Fruit fly (Drosophila melanogaster) whole organism, wandering third instar larva: ENCODE measurements around the gene tal-AA.

ENCODE experiments used
- Abd-B ChIP-seq: fragments of >200 bp; optimal IDR thresholded peaks from 2 replicates; lab custom pipeline; 2017; ENCODE audit warnings: missing biosample characterization, missing genetic modification characterization
- CG32264 ChIP-seq: fragments of 200-800 bp; sonication (Bioruptor generic); optimal IDR thresholded peaks from 2 replicates; lab custom pipeline; 2016; ENCODE audit warnings: missing biosample characterization, missing genetic modification characterization
- CG9705 ChIP-seq: fragments of 200-800 bp; sonication (Bioruptor generic); optimal IDR thresholded peaks from 2 replicates; lab custom pipeline; 2018; ENCODE audit warnings: missing biosample characterization, mild to moderate bottlenecking, missing genetic modification characterization
- CrebA ChIP-seq: fragments of 200-800 bp; sonication (Bioruptor generic); optimal IDR thresholded peaks from 2 replicates; lab custom pipeline; 2016; ENCODE audit warnings: missing biosample characterization, mild to moderate bottlenecking, missing genetic modification characterization, borderline replicate concordance
- Dfd ChIP-seq: fragments of >200 bp; optimal IDR thresholded peaks from 2 replicates; lab custom pipeline; 2017; ENCODE audit warnings: missing biosample characterization, missing genetic modification characterization
- GATAd ChIP-seq: sonication (Bioruptor generic); optimal IDR thresholded peaks from 2 replicates; lab custom pipeline; 2016; ENCODE audit warnings: missing biosample characterization, missing genetic modification characterization
- HLH106 ChIP-seq: fragments of 200-800 bp; optimal IDR thresholded peaks from 3 replicates; lab custom pipeline; 2019; ENCODE audit warnings: missing biosample characterization, mild to moderate bottlenecking, missing genetic modification characterization, moderate library complexity
- Hnf4 ChIP-seq: fragments of 200-800 bp; sonication (Bioruptor generic); optimal IDR thresholded peaks from 2 replicates; lab custom pipeline; 2016; ENCODE audit warnings: missing biosample characterization, mild to moderate bottlenecking, missing genetic modification characterization
- Hr78 ChIP-seq: fragments of >200 bp; optimal IDR thresholded peaks from 2 replicates; lab custom pipeline; 2017; ENCODE audit warnings: missing biosample characterization, missing genetic modification characterization
- Hr83 ChIP-seq: fragments of 200-300 bp; sonication (Bioruptor generic); optimal IDR thresholded peaks from 2 replicates; lab custom pipeline; 2016; ENCODE audit warnings: missing biosample characterization, mild to moderate bottlenecking, missing genetic modification characterization, moderate library complexity; ENCODE audit not compliant: poor library complexity, severe bottlenecking
- Jra ChIP-seq: sonication (Bioruptor generic); optimal IDR thresholded peaks from 2 replicates; lab custom pipeline; 2016; ENCODE audit warnings: missing biosample characterization, missing genetic modification characterization
- Myc ChIP-seq: fragments of >200 bp; optimal IDR thresholded peaks from 2 replicates; lab custom pipeline; 2017
- N ChIP-seq: fragments of >200 bp; optimal IDR thresholded peaks from 2 replicates; lab custom pipeline; 2018; ENCODE audit warnings: missing biosample characterization, missing external identifiers, missing genetic modification characterization
- OdsH ChIP-seq: fragments of 200-800 bp; sonication (Bioruptor generic); optimal IDR thresholded peaks from 2 replicates; lab custom pipeline; 2016; ENCODE audit warnings: missing biosample characterization, mild to moderate bottlenecking, missing genetic modification characterization
- Rel ChIP-seq, 2 experiments: fragments of 200-800 bp; sonication (Bioruptor generic) in 1 of 2; optimal IDR thresholded peaks; 2 replicates in 1 of 2; 3 replicates in 1 of 2; lab custom pipeline; 2016 to 2019; ENCODE audit warnings: mild to moderate bottlenecking in 2 of 2, missing biosample characterization in 2 of 2, missing genetic modification characterization in 2 of 2, moderate library complexity in 1 of 2
- Sp1 ChIP-seq: fragments of 200-800 bp; sonication (Bioruptor generic); optimal IDR thresholded peaks from 3 replicates; lab custom pipeline; 2019; ENCODE audit warnings: missing biosample characterization, mild to moderate bottlenecking, missing genetic modification characterization, moderate library complexity
- Vsx2 ChIP-seq: fragments of 200-300, 225-300 bp; sonication (Bioruptor generic); optimal IDR thresholded peaks from 2 replicates; lab custom pipeline; 2018; ENCODE audit warnings: missing biosample characterization, missing genetic modification characterization; ENCODE audit not compliant: partially characterized antibody
- br ChIP-seq: fragments of 200-800 bp; sonication (Bioruptor generic); optimal IDR thresholded peaks from 2 replicates; lab custom pipeline; 2016; ENCODE audit warnings: missing biosample characterization, missing genetic modification characterization
- brk ChIP-seq: fragments of 200-800 bp; sonication (Bioruptor generic); optimal IDR thresholded peaks from 2 replicates; lab custom pipeline; 2016; ENCODE audit warnings: missing biosample characterization, mild to moderate bottlenecking, missing genetic modification characterization
- dl ChIP-seq, 2 experiments: fragments of 175-275, 200-275 bp in 1 of 2; fragments of 200-275 bp in 1 of 2; sonication (Bioruptor generic); optimal IDR thresholded peaks; lab custom pipeline; 2018; ENCODE audit warnings: mild to moderate bottlenecking in 2 of 2, missing biosample characterization in 2 of 2, missing genetic modification characterization in 2 of 2, moderate library complexity in 2 of 2; ENCODE audit not compliant: partially characterized antibody in 2 of 2, insufficient read depth in 1 of 2
- dmrt93B ChIP-seq: fragments of 200-800 bp; sonication (Bioruptor generic); optimal IDR thresholded peaks from 2 replicates; lab custom pipeline; 2018; ENCODE audit warnings: missing biosample characterization, mild to moderate bottlenecking, missing genetic modification characterization
- dsf ChIP-seq: sonication (Bioruptor generic); optimal IDR thresholded peaks from 2 replicates; lab custom pipeline; 2016; ENCODE audit warnings: missing biosample characterization, missing genetic modification characterization, borderline replicate concordance
- ey ChIP-seq: fragments of 200-800 bp; sonication (Bioruptor generic); optimal IDR thresholded peaks from 2 replicates; lab custom pipeline; 2016; ENCODE audit warnings: missing biosample characterization, missing genetic modification characterization
- foxo ChIP-seq, 2 experiments: fragments of 200-800 bp; sonication (Bioruptor generic); optimal IDR thresholded peaks; 2 replicates in 1 of 2; 3 replicates in 1 of 2; lab custom pipeline; 2016 to 2017; ENCODE audit warnings: missing biosample characterization in 2 of 2, missing genetic modification characterization in 2 of 2
- fru ChIP-seq: fragments of 200-800 bp; sonication (Bioruptor generic); optimal IDR thresholded peaks from 3 replicates; lab custom pipeline; 2016; ENCODE audit warnings: missing biosample characterization, mild to moderate bottlenecking, missing genetic modification characterization
- h ChIP-seq: fragments of 200-800 bp; sonication (Bioruptor generic); optimal IDR thresholded peaks from 3 replicates; lab custom pipeline; 2016; ENCODE audit warnings: missing biosample characterization, mild to moderate bottlenecking, missing genetic modification characterization
- pan ChIP-seq: fragments of >200 bp; optimal IDR thresholded peaks from 2 replicates; lab custom pipeline; 2017
- psq ChIP-seq: fragments of 200-800 bp; sonication (Bioruptor generic); optimal IDR thresholded peaks from 3 replicates; lab custom pipeline; 2017; ENCODE audit warnings: missing biosample characterization, mild to moderate bottlenecking, missing genetic modification characterization, moderate library complexity
- rgr ChIP-seq: fragments of 200-800 bp; sonication (Bioruptor generic); optimal IDR thresholded peaks from 3 replicates; lab custom pipeline; 2016; ENCODE audit warnings: missing biosample characterization, mild to moderate bottlenecking, missing genetic modification characterization
- sage ChIP-seq: fragments of 200-800 bp; sonication (Bioruptor generic); optimal IDR thresholded peaks from 2 replicates; lab custom pipeline; 2016; ENCODE audit warnings: missing biosample characterization, mild to moderate bottlenecking, missing genetic modification characterization
- tai ChIP-seq: sonication (Bioruptor generic); optimal IDR thresholded peaks from 2 replicates; lab custom pipeline; 2016; ENCODE audit warnings: missing biosample characterization, missing genetic modification characterization
- usp ChIP-seq: fragments of >200 bp; optimal IDR thresholded peaks from 2 replicates; lab custom pipeline; 2017; ENCODE audit warnings: missing biosample characterization, missing genetic modification characterization
- woc ChIP-seq: sonication (Bioruptor generic); optimal IDR thresholded peaks from 2 replicates; lab custom pipeline; 2016; ENCODE audit warnings: missing biosample characterization, mild to moderate bottlenecking, missing genetic modification characterization

Gene tal-AA

dm6 chr3R:13783397-13783796 is 29.5 kb upstream of the tal-AA start:
- TF ChIP-seq CG9705 (no peak), brk (no peak), dl (GFP tag; optimal IDR thresholded peaks at IDR 0.05; lab: Kevin White, UChicago; ENCODE audit: insufficient read depth in 1 of 2, partially characterized antibody in 2 of 2) (no peak), HLH106 (tag; lab: Kevin White, UChicago) (no peak), Vsx2 (GFP tag; lab: Kevin White, UChicago) (no peak), Jra (GFP tag; lab: Kevin White, UChicago) (no peak), fru (GFP tag; lab: Kevin White, UChicago) (no peak), woc (GFP tag; lab: Kevin White, UChicago) (no peak), CrebA (GFP tag; lab: Kevin White, UChicago) (no peak), rgr (GFP tag; lab: Kevin White, UChicago) (no peak), dmrt93B (GFP tag; lab: Kevin White, UChicago) (no peak), br (no peak), foxo (GFP tag; optimal IDR thresholded peaks at IDR 0.05; lab: Kevin White, UChicago) (no peak), Hr83 (GFP tag; lab: Kevin White, UChicago) (no peak), sage (GFP tag; lab: Kevin White, UChicago) (no peak), Myc (lab: Kevin White, UChicago) (no peak), Sp1 (GFP tag; lab: Kevin White, UChicago) (no peak), pan (lab: Kevin White, UChicago) (no peak), tai (GFP tag; lab: Kevin White, UChicago) (no peak)

dm6 chr3R:13785895-13786294 is 27.0 kb upstream of the tal-AA start:
- TF ChIP-seq Hnf4 (no peak), h (GFP tag; lab: Kevin White, UChicago) (no peak), GATAd (no peak), CrebA (GFP tag; lab: Kevin White, UChicago) (no peak), ey (GFP tag; lab: Kevin White, UChicago) (no peak), rgr (GFP tag; lab: Kevin White, UChicago) (no peak), Sp1 (GFP tag; lab: Kevin White, UChicago) (no peak), pan (lab: Kevin White, UChicago) (no peak), Abd-B (no peak), br (no peak), OdsH (GFP tag; lab: Kevin White, UChicago) (no peak), N (GFP tag; lab: Kevin White, UChicago) (no peak), woc (GFP tag; lab: Kevin White, UChicago) (no peak), dsf (no peak), HLH106 (tag; lab: Kevin White, UChicago) (no peak)
- TF ChIP-seq, all 38 proteins: peak for 0

- no peak for TF ChIP-seq usp
- TF ChIP-seq Dfd (GFP tag; lab: Kevin White, UChicago), result no peak
- no peak for TF ChIP-seq fru (GFP tag; lab: Kevin White, UChicago)
- no peak for TF ChIP-seq Rel (GFP tag; optimal IDR thresholded peaks at IDR 0.05; lab: Kevin White, UChicago)
- TF ChIP-seq Rel (tag; optimal IDR thresholded peaks at IDR 0.05; lab: Kevin White, UChicago), result no peak
- no peak for TF ChIP-seq Hr78
- TF ChIP-seq dsf, result no peak
- no peak for TF ChIP-seq Sp1 (GFP tag; lab: Kevin White, UChicago)
- TF ChIP-seq woc (GFP tag; lab: Kevin White, UChicago), result no peak
- no peak for TF ChIP-seq Hr83 (GFP tag; lab: Kevin White, UChicago)
- TF ChIP-seq Hnf4, result no peak
- TF ChIP-seq CG32264 (GFP tag; lab: Kevin White, UChicago), result no peak
- no peak for TF ChIP-seq OdsH (GFP tag; lab: Kevin White, UChicago)
- no peak for TF ChIP-seq Myc (lab: Kevin White, UChicago)
- no peak for TF ChIP-seq tai (GFP tag; lab: Kevin White, UChicago)
- TF ChIP-seq sage (GFP tag; lab: Kevin White, UChicago), result no peak
Measured at dm6 chr3R:13788224-13788623, 24.7 kb upstream of the tal-AA start.

- TF ChIP-seq HLH106 (tag; lab: Kevin White, UChicago) (no peak), Dfd (GFP tag; lab: Kevin White, UChicago) (no peak), N (GFP tag; lab: Kevin White, UChicago) (no peak), CG32264 (GFP tag; lab: Kevin White, UChicago) (no peak), sage (GFP tag; lab: Kevin White, UChicago) (no peak), GATAd (no peak), Sp1 (GFP tag; lab: Kevin White, UChicago) (no peak), fru (GFP tag; lab: Kevin White, UChicago) (no peak), psq (GFP tag; lab: Kevin White, UChicago) (no peak)
Measured at dm6 chr3R:13788672-13789071, 24.2 kb upstream of the tal-AA start.
